Worm (Caenorhabditis elegans) whole organism, L3 larva: Measurements from ENCODE around the gene Y61A9LA.10.

Experiments
- R02D3.7 ChIP-seq: fragments of 150-350 bp; optimal IDR thresholded peaks from 2 replicates; lab custom pipeline; 2014; ENCODE audit warnings: missing biosample characterization, missing genetic modification characterization
- ZK546.5 ChIP-seq: sonication (generic microtip); optimal IDR thresholded peaks from 2 replicates; lab custom pipeline; 2017; ENCODE audit warnings: missing biosample characterization, missing genetic modification characterization
- aly-2 ChIP-seq: fragments of 150-350 bp; optimal IDR thresholded peaks from 2 replicates; lab custom pipeline; 2014; ENCODE audit warnings: missing biosample characterization, missing genetic modification characterization
- ama-1 ChIP-seq: fragments of 150-350 bp; optimal IDR thresholded peaks from 2 replicates; lab custom pipeline; 2018
- ceh-16 ChIP-seq: sonication (generic microtip); optimal IDR thresholded peaks from 2 replicates; lab custom pipeline; 2017; ENCODE audit warnings: missing biosample characterization, missing genetic modification characterization
- ceh-28 ChIP-seq: fragments of 150-350 bp; optimal IDR thresholded peaks from 2 replicates; lab custom pipeline; 2014; ENCODE audit warnings: missing biosample characterization, missing genetic modification reagents, missing genetic modification characterization
- daf-12 ChIP-seq: fragments of 150-350 bp; optimal IDR thresholded peaks from 2 replicates; lab custom pipeline; 2014; ENCODE audit warnings: missing biosample characterization, missing genetic modification reagents, missing genetic modification characterization
- egl-27 ChIP-seq: sonication (generic microtip); optimal IDR thresholded peaks from 4 replicates; lab custom pipeline; 2017; ENCODE audit warnings: missing biosample characterization, missing genetic modification reagents, missing genetic modification characterization
- egl-5 ChIP-seq: fragments of 150-350 bp; optimal IDR thresholded peaks from 2 replicates; lab custom pipeline; 2017; ENCODE audit warnings: missing biosample characterization, missing genetic modification reagents, missing genetic modification characterization, inconsistent platforms
- elt-1 ChIP-seq: fragments of 150-350 bp; optimal IDR thresholded peaks from 2 replicates; lab custom pipeline; 2014; ENCODE audit warnings: missing biosample characterization, missing genetic modification characterization
- elt-2 ChIP-seq: sonication (generic microtip); optimal IDR thresholded peaks from 2 replicates; lab custom pipeline; 2016; ENCODE audit warnings: missing genetic modification reagents, mild to moderate bottlenecking, missing genetic modification characterization, missing compliant biosample characterization
- elt-3 ChIP-seq, 3 experiments: fragments of 150-350 bp in 1 of 3; sonication (generic microtip) in 2 of 3; optimal IDR thresholded peaks; 2 replicates in 2 of 3; 4 replicates in 1 of 3; lab custom pipeline; 2014 to 2017; ENCODE audit warnings: missing biosample characterization in 3 of 3, missing genetic modification characterization in 3 of 3
- eor-1 ChIP-seq, 2 experiments: fragments of 150-350 bp; optimal IDR thresholded peaks; 2 replicates each; lab custom pipeline; 2014 to 2018; ENCODE audit warnings: missing biosample characterization in 2 of 2, missing genetic modification characterization in 2 of 2
- fkh-10 ChIP-seq: sonication (generic microtip); optimal IDR thresholded peaks from 2 replicates; lab custom pipeline; 2017; ENCODE audit warnings: missing biosample characterization, missing genetic modification reagents, missing genetic modification characterization
- fkh-2 ChIP-seq: fragments of 150-350 bp; optimal IDR thresholded peaks from 2 replicates; lab custom pipeline; 2014; ENCODE audit warnings: missing biosample characterization, missing genetic modification reagents, missing genetic modification characterization
- fos-1 ChIP-seq: fragments of 150-350 bp; optimal IDR thresholded peaks from 2 replicates; lab custom pipeline; 2014; ENCODE audit warnings: missing biosample characterization, missing genetic modification characterization
- hmg-11 ChIP-seq: sonication (generic microtip); optimal IDR thresholded peaks from 2 replicates; lab custom pipeline; 2016; ENCODE audit warnings: missing genetic modification characterization, missing compliant biosample characterization
- jun-1 ChIP-seq: fragments of 150-350 bp; optimal IDR thresholded peaks from 2 replicates; lab custom pipeline; 2014; ENCODE audit warnings: missing biosample characterization, missing genetic modification reagents, missing genetic modification characterization
- lin-15B ChIP-seq: fragments of 150-350 bp; optimal IDR thresholded peaks from 2 replicates; lab custom pipeline; 2014; ENCODE audit warnings: missing biosample characterization, missing genetic modification characterization
- lin-39 ChIP-seq: fragments of 150-350 bp; optimal IDR thresholded peaks from 2 replicates; lab custom pipeline; 2018; ENCODE audit warnings: missing biosample characterization, missing genetic modification reagents, missing genetic modification characterization
- mdl-1 ChIP-seq: fragments of 150-350 bp; optimal IDR thresholded peaks from 2 replicates; lab custom pipeline; 2014; ENCODE audit warnings: missing biosample characterization, missing genetic modification characterization
- mml-1 ChIP-seq: fragments of 150-350 bp; sonication (generic microtip); optimal IDR thresholded peaks from 3 replicates; lab custom pipeline; 2014; ENCODE audit warnings: missing biosample characterization, missing genetic modification characterization
- nfya-1 ChIP-seq: sonication (generic microtip); optimal IDR thresholded peaks from 2 replicates; lab custom pipeline; 2017; ENCODE audit warnings: missing genetic modification characterization, mild to moderate bottlenecking, missing compliant biosample characterization, antibody characterized with exemption, moderate library complexity; ENCODE audit not compliant: insufficient read depth
- nhr-11 ChIP-seq: fragments of 150-350 bp; optimal IDR thresholded peaks from 2 replicates; lab custom pipeline; 2014; ENCODE audit warnings: missing biosample characterization, missing genetic modification characterization
- nhr-12 ChIP-seq: fragments of 150-350 bp; optimal IDR thresholded peaks from 2 replicates; lab custom pipeline; 2014; ENCODE audit warnings: missing biosample characterization, missing genetic modification characterization
- nhr-23 ChIP-seq: fragments of 150-350 bp; optimal IDR thresholded peaks from 2 replicates; lab custom pipeline; 2014; ENCODE audit warnings: missing biosample characterization, missing genetic modification reagents, missing genetic modification characterization
- nhr-237 ChIP-seq: fragments of 150-350 bp; optimal IDR thresholded peaks from 2 replicates; lab custom pipeline; 2014; ENCODE audit warnings: missing biosample characterization, missing genetic modification characterization
- nhr-25 ChIP-seq: sonication (generic microtip); optimal IDR thresholded peaks from 2 replicates; lab custom pipeline; 2017; ENCODE audit warnings: missing biosample characterization, missing genetic modification characterization
- nhr-28 ChIP-seq: fragments of 150-350 bp; optimal IDR thresholded peaks from 2 replicates; lab custom pipeline; 2014; ENCODE audit warnings: missing biosample characterization, missing genetic modification characterization
- nhr-43 ChIP-seq: sonication (generic microtip); optimal IDR thresholded peaks from 2 replicates; lab custom pipeline; 2016; ENCODE audit warnings: mild to moderate bottlenecking, missing genetic modification characterization, missing compliant biosample characterization; ENCODE audit not compliant: poor library complexity, severe bottlenecking
- nhr-67 ChIP-seq: fragments of 150-350 bp; optimal IDR thresholded peaks from 2 replicates; lab custom pipeline; 2014; ENCODE audit warnings: missing biosample characterization, missing genetic modification characterization
- pha-4 ChIP-seq: fragments of 150-350 bp; optimal IDR thresholded peaks from 2 replicates; lab custom pipeline; 2014; ENCODE audit warnings: missing biosample characterization, missing genetic modification reagents, missing genetic modification characterization
- pqm-1 ChIP-seq: fragments of 150-350 bp; optimal IDR thresholded peaks from 2 replicates; lab custom pipeline; 2017; ENCODE audit warnings: missing biosample characterization, missing genetic modification characterization, inconsistent platforms
- sea-2 ChIP-seq: fragments of 150-350 bp; sonication (generic microtip); optimal IDR thresholded peaks from 4 replicates; lab custom pipeline; 2014; ENCODE audit warnings: missing biosample characterization, missing genetic modification reagents, missing genetic modification characterization
- tbx-2 ChIP-seq: sonication (generic microtip); optimal IDR thresholded peaks from 2 replicates; lab custom pipeline; 2016; ENCODE audit warnings: mild to moderate bottlenecking, missing genetic modification characterization, missing compliant biosample characterization
- unc-39 ChIP-seq: sonication (generic microtip); optimal IDR thresholded peaks from 4 replicates; lab custom pipeline; 2017; ENCODE audit warnings: missing biosample characterization, missing genetic modification characterization
- unc-62 ChIP-seq: fragments of 150-350 bp; sonication (generic microtip); optimal IDR thresholded peaks from 4 replicates; lab custom pipeline; 2014; ENCODE audit warnings: missing biosample characterization, missing genetic modification reagents, missing genetic modification characterization
- zag-1 ChIP-seq: fragments of 150-350 bp; optimal IDR thresholded peaks from 2 replicates; lab custom pipeline; 2014; ENCODE audit warnings: missing biosample characterization, missing genetic modification characterization
- ztf-11 ChIP-seq: fragments of 150-350 bp; optimal IDR thresholded peaks from 2 replicates; lab custom pipeline; 2014; ENCODE audit warnings: missing biosample characterization, missing genetic modification characterization

The Y61A9LA.10 gene

DNA sequence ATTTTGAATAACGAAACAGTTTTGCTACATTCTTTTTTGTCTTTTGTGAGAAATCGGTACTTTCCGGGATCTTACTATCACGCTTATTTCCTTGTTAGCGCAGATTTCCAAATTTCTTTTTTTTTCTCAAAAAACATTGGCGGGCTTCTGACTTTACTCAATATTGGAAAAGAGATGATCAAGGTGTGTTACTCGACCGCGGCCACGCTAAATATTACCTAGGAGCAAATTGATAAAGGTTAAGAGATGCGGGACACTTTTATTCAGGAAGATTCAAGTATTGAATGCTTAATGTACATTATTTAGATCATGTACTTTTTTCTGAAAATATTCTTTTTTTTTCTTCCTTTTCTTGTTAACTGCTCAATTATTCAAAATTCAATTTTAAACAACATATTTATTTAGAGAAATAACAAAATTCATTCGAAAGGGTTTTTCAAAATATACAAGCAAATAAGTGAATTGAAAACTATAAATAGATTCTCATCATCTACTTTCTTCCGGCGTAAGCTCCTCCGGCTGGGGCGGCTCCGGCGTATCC lies 31.7 kb upstream of the Y61A9LA.10 start:
- TF ChIP-seq fkh-10 (GFP tag; lab: Kevin White, UChicago): no peak
- TF ChIP-seq aly-2: no peak
- peak in 1 of 3 experiments; percentile 74 for TF ChIP-seq elt-3 (tag; optimal IDR thresholded peaks at IDR 0.05; lab: Kevin White, UChicago)
- TF ChIP-seq R02D3.7 (tag; lab: Kevin White, UChicago): no peak
- TF ChIP-seq daf-12 (tag; lab: Kevin White, UChicago): no peak
- no peak for TF ChIP-seq unc-39 (tag; lab: Kevin White, UChicago)
- no peak for TF ChIP-seq nhr-11 (tag; lab: Kevin White, UChicago)
- no peak for TF ChIP-seq elt-2 (tag; lab: Kevin White, UChicago)
- no peak for TF ChIP-seq fkh-2 (tag; lab: Kevin White, UChicago)
- TF ChIP-seq ceh-28: no peak
- no peak for TF ChIP-seq mdl-1
- no peak for TF ChIP-seq elt-1 (tag; lab: Kevin White, UChicago)
- no peak for TF ChIP-seq pha-4
- TF ChIP-seq ztf-11: no peak
- no peak for TF ChIP-seq nhr-237 (tag; lab: Kevin White, UChicago)
- TF ChIP-seq nhr-67 (tag; lab: Kevin White, UChicago): no peak
- no peak for TF ChIP-seq eor-1 (tag; optimal IDR thresholded peaks at IDR 0.05; lab: Kevin White, UChicago)
- TF ChIP-seq nhr-43 (tag; lab: Kevin White, UChicago): peak; percentile 79
- TF ChIP-seq lin-15B: no peak
- peak; percentile 23 for TF ChIP-seq nhr-25 (tag; lab: Kevin White, UChicago)
- TF ChIP-seq unc-62: no peak
- no peak for TF ChIP-seq nhr-28 (tag; lab: Kevin White, UChicago)
- no peak for TF ChIP-seq egl-5 (tag; lab: Kevin White, UChicago)
- TF ChIP-seq ama-1: peak; percentile 79
- no peak for TF ChIP-seq ZK546.5 (tag; lab: Kevin White, UChicago)
- no peak for TF ChIP-seq jun-1 (tag; lab: Kevin White, UChicago)

DNA sequence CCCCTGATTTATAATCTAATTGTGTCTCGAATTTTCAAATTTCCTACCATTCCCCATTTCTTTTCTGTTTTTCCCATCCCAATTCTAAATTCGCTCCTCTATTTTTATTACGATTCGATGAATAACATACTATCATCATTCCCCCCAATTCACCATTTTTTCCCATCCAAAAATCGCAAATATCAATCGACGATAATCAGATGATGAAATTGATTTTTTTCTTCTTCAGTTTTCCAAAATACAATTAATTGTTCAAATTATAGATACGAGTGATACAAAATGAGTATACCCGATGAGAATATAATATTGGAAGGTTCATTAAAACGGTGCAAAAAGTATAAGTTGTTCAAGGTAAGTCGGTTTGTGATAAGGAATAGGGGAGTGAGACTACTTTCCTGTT lies 27.1 kb upstream of the Y61A9LA.10 start, which contains the start of gene soc-1:
Gene soc-1 (plus strand): TSS at position 262 of the 400 bp plus-strand sequence.
- no peak for TF ChIP-seq ZK546.5 (tag; lab: Kevin White, UChicago)
- no peak for TF ChIP-seq mdl-1
- TF ChIP-seq tbx-2 (tag; lab: Kevin White, UChicago): no peak
- TF ChIP-seq R02D3.7 (tag; lab: Kevin White, UChicago): no peak
- no peak for TF ChIP-seq nhr-43 (tag; lab: Kevin White, UChicago)
- no peak for TF ChIP-seq elt-2 (tag; lab: Kevin White, UChicago)
- no peak for TF ChIP-seq elt-3 (tag; optimal IDR thresholded peaks at IDR 0.05; lab: Kevin White, UChicago)
- no peak for TF ChIP-seq sea-2
- TF ChIP-seq lin-39: no peak
- no peak for TF ChIP-seq ceh-28
- no peak for TF ChIP-seq pha-4
- TF ChIP-seq pqm-1 (tag; lab: Kevin White, UChicago): no peak
- no peak for TF ChIP-seq ztf-11
- TF ChIP-seq nhr-12: no peak

DNA sequence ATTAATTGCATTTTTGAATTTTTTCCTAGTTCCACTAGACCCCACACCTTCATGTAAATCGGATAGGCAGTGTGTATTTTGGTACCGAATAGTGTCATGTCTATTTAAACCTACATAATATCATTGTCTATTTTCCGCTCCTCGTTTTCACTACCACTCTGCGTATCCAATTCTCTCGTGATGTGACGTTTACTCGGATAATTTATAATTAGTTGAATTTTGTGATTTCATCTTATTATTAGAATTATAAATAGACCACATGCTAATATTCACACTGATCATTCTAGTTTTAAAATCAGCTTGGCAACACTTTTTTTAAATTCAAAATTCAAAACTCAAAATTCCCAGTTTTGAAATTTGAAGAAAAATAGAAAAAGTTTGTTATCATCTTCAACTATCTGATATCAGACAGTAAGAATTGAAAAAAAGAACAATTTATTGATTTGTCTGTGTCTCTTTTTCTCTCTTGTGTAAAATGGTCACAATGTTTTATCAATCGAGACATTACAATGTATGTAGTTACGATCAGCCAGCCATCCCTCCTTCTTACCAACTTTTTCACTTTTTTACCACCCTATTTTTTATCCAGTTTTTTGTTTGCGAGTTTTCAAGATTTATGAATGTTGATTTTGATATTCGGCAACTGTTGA lies 25.0 kb upstream of the Y61A9LA.10 start:
- TF ChIP-seq fkh-10 (GFP tag; lab: Kevin White, UChicago) (no peak), mdl-1 (no peak), ceh-28 (peak; percentile 45), nhr-23 (tag; lab: Kevin White, UChicago) (no peak), egl-27 (tag; lab: Kevin White, UChicago) (no peak), mml-1 (tag; lab: Kevin White, UChicago) (no peak), elt-2 (tag; lab: Kevin White, UChicago) (peak; percentile 60), nfya-1 (no peak), unc-39 (tag; lab: Kevin White, UChicago) (no peak), ztf-11 (no peak), pha-4 (peak; percentile 14)
- TF ChIP-seq, all 47 proteins: peak for 3

DNA sequence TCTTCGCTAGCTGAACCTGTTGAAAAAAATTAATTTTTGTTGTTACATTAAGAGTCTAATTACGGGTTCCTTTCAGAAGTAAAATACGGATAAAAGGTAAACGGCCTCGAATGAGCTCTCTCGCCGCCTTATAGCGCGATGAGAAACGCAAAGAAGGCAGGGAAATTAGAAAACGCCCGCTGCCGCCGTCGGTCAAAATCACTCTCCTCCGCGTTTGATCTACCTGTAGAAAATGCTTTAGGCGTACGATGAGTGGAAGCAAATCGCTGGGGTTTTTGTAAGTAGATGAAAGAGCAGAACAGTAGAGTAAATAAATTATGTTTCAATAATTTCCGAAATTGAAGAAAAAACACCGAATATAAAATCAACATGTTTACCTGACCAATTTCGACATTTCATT lies 21.5 kb upstream of the Y61A9LA.10 start:
- no peak for TF ChIP-seq egl-27 (tag; lab: Kevin White, UChicago)
- TF ChIP-seq fos-1 (tag; lab: Kevin White, UChicago): no peak
- TF ChIP-seq eor-1 (tag; optimal IDR thresholded peaks at IDR 0.05; lab: Kevin White, UChicago): no peak
- no peak for TF ChIP-seq nhr-67 (tag; lab: Kevin White, UChicago)
- TF ChIP-seq ceh-16 (tag; lab: Kevin White, UChicago): no peak
- no peak for TF ChIP-seq zag-1 (tag; lab: Kevin White, UChicago)
- TF ChIP-seq ceh-28: no peak
- TF ChIP-seq fkh-2 (tag; lab: Kevin White, UChicago): no peak
- no peak for TF ChIP-seq mml-1 (tag; lab: Kevin White, UChicago)
- TF ChIP-seq nfya-1: no peak
- no peak for TF ChIP-seq nhr-43 (tag; lab: Kevin White, UChicago)
- no peak for TF ChIP-seq jun-1 (tag; lab: Kevin White, UChicago)
- no peak for TF ChIP-seq hmg-11
- TF ChIP-seq egl-5 (tag; lab: Kevin White, UChicago): no peak
